Worm (Caenorhabditis elegans) whole organism, dauer: ENCODE data around the gene ZK1010.8.

Experiments
- unc-62 ChIP-seq: sonication (generic microtip); optimal IDR thresholded peaks from 2 replicates; lab custom pipeline; 2017; ENCODE audit warnings: missing biosample characterization, missing genetic modification reagents, missing genetic modification characterization

ZK1010.8 gene

ce11 chrIII:13000457-13000856 lies at the start of gene ZK1010.8:
TSS of gene ZK1010.8 (minus strand) at chrIII:13000670.
- no peak for TF ChIP-seq unc-62 (GFP tag; lab: Kevin White, UChicago)

- no peak for TF ChIP-seq unc-62 (GFP tag; lab: Kevin White, UChicago)
Measured at ce11 chrIII:13049956-13050355, 49.5 kb upstream of the ZK1010.8 start.

DNA sequence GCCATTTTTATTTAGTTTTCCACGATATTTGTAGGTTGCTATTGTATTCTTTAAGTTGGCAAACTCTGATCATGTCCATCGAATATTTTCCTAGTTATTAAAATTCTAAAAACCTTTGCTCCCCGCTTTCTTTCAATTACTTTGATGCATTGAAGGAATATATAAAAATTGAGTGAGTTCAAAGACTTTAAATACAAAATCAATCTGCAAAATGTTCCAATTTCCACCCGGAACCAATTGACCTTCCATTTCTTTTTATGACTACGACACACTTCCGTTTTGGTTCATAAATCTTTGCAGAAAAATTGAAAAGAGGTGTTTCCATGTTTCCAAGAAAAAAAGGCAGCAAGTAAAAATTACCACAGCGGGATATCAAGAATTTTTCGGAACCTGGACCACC lies 39.3 kb upstream of the ZK1010.8 start, which contains the start of gene F54F12.2:
Gene F54F12.2, plus strand, starts transcription at position 301 of the 400 bp plus-strand sequence.
- TF ChIP-seq unc-62 (GFP tag; lab: Kevin White, UChicago) = no peak

DNA sequence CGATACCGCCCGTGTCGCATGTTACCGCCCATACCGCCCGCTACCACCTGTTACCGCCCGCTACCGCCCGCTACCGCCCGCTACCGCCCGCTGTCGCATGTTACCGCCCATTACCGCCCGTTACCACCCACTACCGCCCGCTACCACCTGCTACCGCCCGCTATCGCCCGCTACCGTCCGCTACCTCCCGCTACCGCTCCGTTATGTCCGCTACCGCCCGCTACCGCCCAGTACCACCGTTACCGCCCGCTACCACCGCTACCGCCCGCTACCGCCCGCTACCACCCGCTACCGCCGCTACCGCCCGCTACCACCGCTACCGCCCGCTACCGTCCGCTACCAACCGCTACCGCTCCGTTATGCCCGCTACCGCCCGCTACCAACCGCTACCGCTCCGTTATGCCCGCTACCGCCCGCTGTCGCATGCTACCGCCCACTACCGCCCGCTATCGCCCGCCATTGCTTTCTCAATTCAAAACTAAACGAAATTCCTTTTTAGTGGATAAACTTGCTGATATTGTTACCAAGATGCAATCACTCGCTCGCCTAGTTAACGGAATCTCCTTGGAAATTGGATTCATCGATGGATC lies 32.1 kb upstream of the ZK1010.8 start:
- TF ChIP-seq unc-62 (GFP tag; lab: Kevin White, UChicago) = no peak

DNA sequence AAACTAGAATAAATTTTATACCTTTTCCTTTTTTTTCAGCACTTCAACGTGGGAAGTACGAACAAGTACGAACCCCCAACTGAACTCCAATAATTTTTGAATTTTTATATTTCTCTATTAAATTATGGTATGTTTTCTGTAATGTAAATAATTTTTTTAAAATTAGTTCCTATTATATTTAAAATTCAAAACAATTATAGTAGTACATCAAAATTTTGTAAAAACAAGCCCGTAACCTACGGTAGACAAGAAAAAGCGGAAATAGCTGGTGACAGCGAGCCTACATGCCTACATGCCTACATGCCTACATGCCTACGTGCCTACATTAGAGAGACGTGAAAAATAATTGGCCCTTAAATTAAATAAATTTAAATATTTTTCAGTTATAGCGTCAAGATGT lies 31.2 kb upstream of the ZK1010.8 start, which contains the start of gene F14F7.5:
Gene F14F7.5, plus strand, starts transcription at position 301 of the 400 bp plus-strand sequence.
- TF ChIP-seq unc-62 (GFP tag; lab: Kevin White, UChicago) = no peak

- TF ChIP-seq unc-62 (GFP tag; lab: Kevin White, UChicago) = no peak
Measured at ce11 chrIII:13030551-13030950, 30.1 kb upstream of the ZK1010.8 start, which contains the start of gene F14F7.7. TSS of gene F14F7.7 (plus strand) at chrIII:13030904.

- TF ChIP-seq unc-62 (GFP tag; lab: Kevin White, UChicago) = no peak
Measured at ce11 chrIII:13029608-13030007, 29.1 kb upstream of the ZK1010.8 start, which contains the start of gene F14F7.4. TSS of gene F14F7.4 (minus strand) at chrIII:13029708.

DNA sequence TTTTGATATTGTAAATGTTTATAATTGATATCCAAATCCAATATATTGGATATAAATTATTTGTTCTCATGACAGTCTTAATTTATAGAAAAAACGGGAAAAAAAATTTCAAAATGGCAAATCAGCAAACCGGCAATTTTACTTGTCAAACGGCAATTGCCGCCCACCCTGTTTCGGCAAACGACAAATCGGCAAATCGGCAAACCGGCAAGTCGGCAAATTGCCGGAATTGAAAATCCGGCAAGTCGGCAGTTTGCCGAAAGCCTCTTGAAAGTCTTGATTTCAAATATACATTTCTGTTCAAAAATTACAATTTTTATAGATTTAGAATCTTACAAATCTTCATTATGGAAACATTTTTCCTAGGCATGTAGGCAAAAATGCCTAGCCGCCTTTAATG lies 27.5 kb upstream of the ZK1010.8 start:
- no peak for TF ChIP-seq unc-62 (GFP tag; lab: Kevin White, UChicago)

ce11 chrIII:13024281-13024680 lies 23.8 kb upstream of the ZK1010.8 start, which contains the start of gene cyp-13A12:
TSS of gene cyp-13A12 (plus strand) at chrIII:13024547.
- TF ChIP-seq unc-62 (GFP tag; lab: Kevin White, UChicago) = no peak

ce11 chrIII:13020741-13021140 lies 20.3 kb upstream of the ZK1010.8 start, which contains the start of gene cyp-13A11:
TSS of gene cyp-13A11 (plus strand) at chrIII:13021006.
- no peak for TF ChIP-seq unc-62 (GFP tag; lab: Kevin White, UChicago)

DNA sequence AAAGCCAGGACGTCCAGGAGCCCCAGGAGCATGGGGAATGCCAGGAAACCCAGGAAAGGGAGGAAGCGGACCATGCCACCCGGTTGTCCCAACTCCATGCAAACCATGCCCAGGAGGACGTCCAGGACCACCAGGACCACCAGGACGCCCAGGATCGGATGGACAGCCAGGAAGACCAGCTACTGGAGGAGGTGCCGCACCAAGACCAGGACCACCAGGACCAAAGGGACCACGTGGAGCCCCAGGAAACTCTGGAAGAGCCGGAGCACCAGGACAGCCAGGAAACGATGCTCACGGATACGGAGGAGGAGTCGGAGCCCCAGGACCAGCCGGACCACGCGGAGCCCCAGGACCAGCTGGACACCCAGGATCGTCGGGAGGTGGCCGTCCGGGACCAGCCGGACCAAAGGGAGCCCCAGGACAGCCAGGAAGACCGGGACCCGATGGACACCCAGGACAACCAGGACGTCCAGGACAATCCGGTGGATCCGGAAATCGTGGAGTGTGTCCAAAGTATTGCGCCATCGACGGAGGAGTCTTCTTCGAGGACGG lies 19.2 kb upstream of the ZK1010.8 start:
- no peak for TF ChIP-seq unc-62 (GFP tag; lab: Kevin White, UChicago)

ce11 chrIII:13018619-13019018 lies 18.1 kb upstream of the ZK1010.8 start, which contains the start of gene col-98:
TSS of gene col-98 (plus strand) at chrIII:13019008.
- TF ChIP-seq unc-62 (GFP tag; lab: Kevin White, UChicago) = no peak

DNA sequence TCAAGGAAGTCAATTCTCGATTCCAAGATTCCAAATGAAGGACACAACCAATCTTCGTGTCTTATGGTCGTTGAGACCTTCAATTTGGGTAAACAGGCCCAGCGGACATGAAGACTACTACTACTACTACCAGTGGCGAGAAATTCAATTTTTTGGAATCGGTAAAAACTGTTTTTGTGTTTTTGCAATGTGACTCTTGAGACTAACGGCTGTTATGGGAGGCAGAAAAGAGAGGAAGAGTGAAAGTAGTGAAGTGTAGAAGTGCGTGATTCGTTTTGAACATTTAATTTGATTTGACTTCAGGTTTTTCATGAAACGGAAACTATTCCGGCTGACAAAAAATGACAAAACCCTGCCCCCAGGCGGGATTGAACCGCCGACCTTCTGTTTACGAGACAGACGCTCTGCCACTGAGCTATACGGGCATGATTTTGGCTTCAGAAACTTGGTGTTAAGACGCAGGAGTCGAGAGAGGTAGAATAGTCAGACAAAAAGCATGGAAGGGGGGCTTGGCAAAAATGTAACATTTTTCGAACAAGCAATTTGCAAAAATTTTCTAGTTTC lies 15.4 kb upstream of the ZK1010.8 start:
- TF ChIP-seq unc-62 (GFP tag; lab: Kevin White, UChicago) = no peak

- TF ChIP-seq unc-62 (GFP tag; lab: Kevin White, UChicago) = no peak
Measured at ce11 chrIII:13013912-13014311, 13.4 kb upstream of the ZK1010.8 start.

DNA sequence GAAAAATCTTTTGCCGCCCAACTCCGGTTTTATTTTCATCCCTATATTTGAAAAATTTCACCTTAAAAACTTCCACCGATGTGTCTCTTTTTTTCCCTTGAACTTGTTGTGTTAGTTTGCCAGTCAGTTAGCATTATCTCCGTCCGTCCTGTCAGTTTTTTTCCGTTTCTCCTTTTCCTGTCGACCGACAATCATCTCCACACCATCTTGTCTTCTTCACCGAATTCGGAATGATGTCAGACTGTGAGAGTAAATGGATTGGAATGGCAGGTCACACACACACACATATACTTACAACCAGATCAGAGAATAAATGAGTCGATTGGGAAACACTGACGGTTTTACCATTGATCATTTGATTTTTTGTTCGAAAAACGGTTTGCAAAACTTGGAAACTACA lies 11.5 kb upstream of the ZK1010.8 start:
- no peak for TF ChIP-seq unc-62 (GFP tag; lab: Kevin White, UChicago)

DNA sequence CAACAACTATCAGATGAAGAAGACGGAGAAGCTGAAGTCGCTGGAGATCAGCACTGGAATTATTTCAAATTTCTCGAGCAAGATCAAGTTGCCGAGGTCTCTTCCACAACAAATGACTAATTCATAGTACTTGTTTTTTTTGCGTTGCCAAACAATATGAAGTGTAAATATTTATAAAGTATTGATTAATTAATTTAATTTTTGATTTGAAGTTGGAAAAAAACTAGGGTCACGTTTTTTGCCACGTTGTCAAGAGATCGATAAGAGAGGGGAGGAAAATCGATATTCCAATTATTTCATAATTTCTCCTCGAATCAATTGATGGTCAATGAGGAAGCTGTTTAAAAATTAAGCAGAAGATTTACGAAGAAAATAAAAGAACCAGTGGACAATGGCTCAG lies 4.7 kb upstream of the ZK1010.8 start, which contains the start of gene snf-7:
Gene snf-7, plus strand, starts transcription at position 301 of the 400 bp plus-strand sequence.
- TF ChIP-seq unc-62 (GFP tag; lab: Kevin White, UChicago) = no peak
